Fruit fly (Drosophila melanogaster): ENCODE data around the gene swm.

Gene swm

dm6 chr2L:19453381-19453780 lies 39.7 kb upstream of the swm start, which contains the start of gene Top2 (continued):
- TF ChIP-seq Asciz (GFP tag; optimal IDR thresholded peaks at IDR 0.05) (no peak), CG2120 (GFP tag; optimal IDR thresholded peaks at IDR 0.05) (peak; percentile 58), dmrt99B (tag; optimal IDR thresholded peaks at IDR 0.05) (no peak), zf30C (GFP tag; optimal IDR thresholded peaks at IDR 0.05) (no peak), Dbx (GFP tag; IDR thresholded peaks at IDR 0.05) (0 out of 3 replicates have a peak, but pooled peaks have one; percentile 20), CG5180 (GFP tag; optimal IDR thresholded peaks at IDR 0.05) (no peak), crc (GFP tag; optimal IDR thresholded peaks at IDR 0.05) (no peak), fd64A (GFP tag; optimal IDR thresholded peaks at IDR 0.05) (no peak), eve (GFP tag; optimal IDR thresholded peaks at IDR 0.05) (no peak), CG33213 (GFP tag; optimal IDR thresholded peaks at IDR 0.05) (peak; percentile 86), CG1603 (tag; optimal IDR thresholded peaks at IDR 0.05) (peak; percentile 94), PHDP (tag; optimal IDR thresholded peaks at IDR 0.05) (no peak), Atf6 (GFP tag; IDR thresholded peaks at IDR 0.05) (no peak), bowl (GFP tag; IDR thresholded peaks at IDR 0.05) (no peak), jumu (GFP tag; optimal IDR thresholded peaks at IDR 0.05) (peak; percentile 39), CG10462 (GFP tag; optimal IDR thresholded peaks at IDR 0.05) (peak; percentile 20), az2 (GFP tag; optimal IDR thresholded peaks at IDR 0.05) (no peak), CG4820 (GFP tag; optimal IDR thresholded peaks at IDR 0.05) (no peak), Sry-δ (GFP tag; optimal IDR thresholded peaks at IDR 0.05) (peak; percentile 98), CG13296 (GFP tag; optimal IDR thresholded peaks at IDR 0.05) (no peak), Dip3 (GFP tag; optimal IDR thresholded peaks at IDR 0.05) (peak; percentile 22), maf-S (GFP tag; optimal IDR thresholded peaks at IDR 0.05) (peak; percentile 64), CG13775 (GFP tag; optimal IDR thresholded peaks at IDR 0.05) (no peak), CG2202 (tag; optimal IDR thresholded peaks at IDR 0.05) (no peak), Blimp-1 (GFP tag; optimal IDR thresholded peaks at IDR 0.05) (no peak), Deaf1 (tag; optimal IDR thresholded peaks at IDR 0.05) (no peak), zfh1 (GFP tag; IDR thresholded peaks at IDR 0.05) (peak; percentile 37; the same call in 1 of the 3 replicates), CG31388 (GFP tag; optimal IDR thresholded peaks at IDR 0.05) (no peak), fd102C (GFP tag; optimal IDR thresholded peaks at IDR 0.05) (no peak), fd96Cb (tag; optimal IDR thresholded peaks at IDR 0.05) (no peak), fu2 (GFP tag; optimal IDR thresholded peaks at IDR 0.05) (peak; percentile 15), CG10147 (GFP tag; optimal IDR thresholded peaks at IDR 0.05) (peak; percentile 22), CG14667 (GFP tag; IDR thresholded peaks at IDR 0.05) (no peak), mam (GFP tag; optimal IDR thresholded peaks at IDR 0.05) (peak; percentile 25), abd-A (tag; optimal IDR thresholded peaks at IDR 0.05) (no peak), en (GFP tag; optimal IDR thresholded peaks at IDR 0.05) (no peak), sima (GFP tag; optimal IDR thresholded peaks at IDR 0.05) (no peak), eyg (GFP tag; optimal IDR thresholded peaks at IDR 0.05) (no peak), Fer1 (GFP tag; optimal IDR thresholded peaks at IDR 0.05) (no peak), ase (GFP tag; IDR thresholded peaks at IDR 0.05) (no peak), GATAe (GFP tag; conservative IDR thresholded peaks at IDR 0.05) (no peak), CG4282 (GFP tag; optimal IDR thresholded peaks at IDR 0.05) (peak; percentile 41), CG14710 (tag; optimal IDR thresholded peaks at IDR 0.05) (peak; percentile 94), CG17328 (GFP tag; IDR thresholded peaks at IDR 0.05) (no peak), CG12769 (tag; optimal IDR thresholded peaks at IDR 0.05) (peak; percentile 23), CG11085 (GFP tag; IDR thresholded peaks at IDR 0.05) (no peak), CG8089 (GFP tag; optimal IDR thresholded peaks at IDR 0.05) (peak; percentile 5), dan (GFP tag; IDR thresholded peaks at IDR 0.05) (no peak), usp (GFP tag; optimal IDR thresholded peaks at IDR 0.05) (no peak), Meics (GFP tag; optimal IDR thresholded peaks at IDR 0.05) (no peak), dysf (GFP tag; IDR thresholded peaks at IDR 0.05) (no peak), CG14050 (GFP tag; IDR thresholded peaks at IDR 0.05) (no peak), CG11560 (tag; IDR thresholded peaks at IDR 0.05) (peak; percentile 79; the same call in 2 of the 3 replicates)

Measured in whole organism, embryonic.